Fruit fly (Drosophila melanogaster) whole organism, embryonic: Measurements from ENCODE around the gene Idua.

ENCODE experiments used
- Antp ChIP-seq: fragments of 200-800 bp; sonication (Bioruptor generic); optimal IDR thresholded peaks from 3 replicates; lab custom pipeline; 2016; ENCODE audit warnings: missing biosample characterization, missing genetic modification characterization
- CG11247 ChIP-seq: fragments of 200-800 bp; sonication (Bioruptor generic); IDR thresholded peaks from 2 replicates; pipeline ENCODE4 v1.3.6; 2022; ENCODE audit warnings: missing biosample characterization, missing genetic modification characterization
- CG11695 ChIP-seq: fragments of 200-800 bp; sonication (Bioruptor generic); IDR thresholded peaks from 3 replicates; pipeline ENCODE4 v1.3.6; 2022; ENCODE audit warnings: missing biosample characterization, missing genetic modification characterization
- CG12236 ChIP-seq: fragments of 200-800 bp; sonication (Bioruptor generic); optimal IDR thresholded peaks from 2 replicates; lab custom pipeline; 2016; ENCODE audit warnings: missing biosample characterization, missing genetic modification characterization
- CG12299 ChIP-seq: fragments of 200-800 bp; sonication (Bioruptor generic); optimal IDR thresholded peaks from 2 replicates; lab custom pipeline; 2018; ENCODE audit warnings: missing biosample characterization, mild to moderate bottlenecking, missing genetic modification characterization
- CG12391 ChIP-seq: fragments of 200-800 bp; sonication (Bioruptor generic); optimal IDR thresholded peaks from 3 replicates; lab custom pipeline; 2018; ENCODE audit warnings: missing biosample characterization, mild to moderate bottlenecking, missing genetic modification characterization, moderate library complexity
- CG13296 ChIP-seq: fragments of 200-800 bp; sonication (Bioruptor generic); optimal IDR thresholded peaks from 3 replicates; lab custom pipeline; 2018; ENCODE audit warnings: missing biosample characterization, mild to moderate bottlenecking, missing genetic modification characterization
- CG15514 ChIP-seq: fragments of 200-800 bp; sonication (Bioruptor generic); optimal IDR thresholded peaks from 3 replicates; lab custom pipeline; 2017; ENCODE audit warnings: missing biosample characterization, missing genetic modification characterization, mild to moderate bottlenecking, moderate library complexity, missing genetic modification reagents
- CG17802 ChIP-seq: fragments of 200-800 bp; sonication (Bioruptor generic); optimal IDR thresholded peaks from 2 replicates; lab custom pipeline; 2018; ENCODE audit warnings: missing biosample characterization, mild to moderate bottlenecking, missing genetic modification characterization, moderate library complexity
- CG18011 ChIP-seq: fragments of 200-800 bp; sonication (Bioruptor generic); optimal IDR thresholded peaks from 2 replicates; lab custom pipeline; 2017; ENCODE audit warnings: missing biosample characterization, missing genetic modification characterization, mild to moderate bottlenecking, moderate library complexity, missing genotype
- CG31224 ChIP-seq: fragments of 200-800 bp; sonication (Bioruptor generic); IDR thresholded peaks from 2 replicates; pipeline ENCODE4 v1.3.6; 2022; ENCODE audit warnings: missing biosample characterization, missing genetic modification characterization
- CG3407 ChIP-seq: fragments of 200-800 bp; sonication (Bioruptor generic); optimal IDR thresholded peaks from 2 replicates; lab custom pipeline; 2018; ENCODE audit warnings: missing biosample characterization, mild to moderate bottlenecking, missing genetic modification characterization
- CG3847 ChIP-seq: fragments of 200-800 bp; sonication (Bioruptor generic); IDR thresholded peaks from 2 replicates; pipeline ENCODE4 v1.3.6; 2022; ENCODE audit warnings: missing biosample characterization, missing genetic modification characterization
- CG4360 ChIP-seq: fragments of 200-800 bp; sonication (Bioruptor generic); IDR thresholded peaks from 2 replicates; pipeline ENCODE4 v1.3.6; 2022; ENCODE audit warnings: missing biosample characterization, missing genetic modification characterization
- CG6175 ChIP-seq: fragments of 200-800 bp; sonication (Bioruptor generic); IDR thresholded peaks from 3 replicates; pipeline ENCODE4 v1.3.6; 2022; ENCODE audit warnings: missing biosample characterization, missing genetic modification characterization
- CG6272 ChIP-seq: fragments of 200-800 bp; sonication (Bioruptor generic); IDR thresholded peaks from 2 replicates; pipeline ENCODE4 v1.3.6; 2022; ENCODE audit warnings: missing biosample characterization, missing genetic modification characterization
- CG6654 ChIP-seq: fragments of 200-800 bp; sonication (Bioruptor generic); optimal IDR thresholded peaks from 2 replicates; lab custom pipeline; 2017; ENCODE audit warnings: missing biosample characterization, mild to moderate bottlenecking, missing genetic modification characterization
- CG7786 ChIP-seq: fragments of 200-800 bp; sonication (Bioruptor generic); optimal IDR thresholded peaks from 2 replicates; lab custom pipeline; 2016; ENCODE audit warnings: missing biosample characterization, missing genetic modification characterization
- CG8944 ChIP-seq: fragments of 200-800 bp; sonication (Bioruptor generic); optimal IDR thresholded peaks from 3 replicates; lab custom pipeline; 2016; ENCODE audit warnings: missing biosample characterization, missing genetic modification characterization
- CoRest ChIP-seq: fragments of 200-800 bp; sonication (Bioruptor generic); optimal IDR thresholded peaks from 3 replicates; lab custom pipeline; 2018; ENCODE audit warnings: missing biosample characterization, mild to moderate bottlenecking, missing genetic modification characterization, moderate library complexity
- CrebB ChIP-seq: fragments of 200-800 bp; sonication (Bioruptor generic); optimal IDR thresholded peaks from 3 replicates; lab custom pipeline; 2018; ENCODE audit warnings: missing biosample characterization, mild to moderate bottlenecking, missing genetic modification characterization
- Dll ChIP-seq: fragments of 200-800 bp; sonication (Bioruptor generic); IDR thresholded peaks from 4 replicates; pipeline ENCODE4 v1.3.6; 2022; ENCODE audit warnings: missing biosample characterization, missing genetic modification characterization; ENCODE audit not compliant: partially characterized antibody
- Doc2 ChIP-seq: fragments of 200-800 bp; sonication (Bioruptor generic); IDR thresholded peaks from 2 replicates; pipeline ENCODE4 v1.3.6; 2022; ENCODE audit warnings: missing biosample characterization, missing genetic modification characterization
- Drgx ChIP-seq: fragments of 200-800 bp; sonication (Bioruptor generic); IDR thresholded peaks from 2 replicates; pipeline ENCODE4 v1.3.6; 2022; ENCODE audit warnings: missing biosample characterization, missing genetic modification characterization
- Gsc ChIP-seq: fragments of 200-800 bp; sonication (Bioruptor generic); IDR thresholded peaks from 2 replicates; pipeline ENCODE4 v1.3.6; 2022; ENCODE audit warnings: missing biosample characterization, missing genetic modification characterization
- H15 ChIP-seq: fragments of 200-800 bp; sonication (Bioruptor generic); IDR thresholded peaks from 3 replicates; pipeline ENCODE4 v1.3.6; 2022; ENCODE audit warnings: missing biosample characterization, missing genetic modification characterization
- Hand ChIP-seq: fragments of 200-800 bp; sonication (Bioruptor generic); optimal IDR thresholded peaks from 2 replicates; lab custom pipeline; 2017; ENCODE audit warnings: mild to moderate bottlenecking, missing biosample characterization, missing genetic modification reagents, missing genetic modification characterization
- Hmx ChIP-seq: fragments of 200-800 bp; sonication (Bioruptor generic); optimal IDR thresholded peaks from 2 replicates; lab custom pipeline; 2016; ENCODE audit warnings: missing biosample characterization, missing genetic modification characterization
- Lhr ChIP-seq: fragments of 200-800 bp; sonication (Bioruptor generic); optimal IDR thresholded peaks from 3 replicates; lab custom pipeline; 2017; ENCODE audit warnings: mild to moderate bottlenecking, missing biosample characterization, missing genetic modification reagents, missing genetic modification characterization
- Neu2 ChIP-seq: fragments of 200-800 bp; sonication (Bioruptor generic); optimal IDR thresholded peaks from 3 replicates; lab custom pipeline; 2016; ENCODE audit warnings: missing biosample characterization, missing genetic modification characterization, borderline replicate concordance
- Nf-YC ChIP-seq: fragments of 200-800 bp; optimal IDR thresholded peaks from 3 replicates; lab custom pipeline; 2019; ENCODE audit warnings: missing biosample characterization, mild to moderate bottlenecking, missing genetic modification characterization, moderate library complexity
- NfI ChIP-seq: fragments of 200-800 bp; sonication (Bioruptor generic); optimal IDR thresholded peaks from 3 replicates; lab custom pipeline; 2018; ENCODE audit warnings: missing biosample characterization, mild to moderate bottlenecking, missing genetic modification characterization, moderate library complexity
- Ravus ChIP-seq: fragments of 200-800 bp; sonication (Bioruptor generic); IDR thresholded peaks from 2 replicates; pipeline ENCODE4 v1.3.6; 2022; ENCODE audit warnings: missing biosample characterization, missing genetic modification characterization
- Six4 ChIP-seq: fragments of 200-800 bp; sonication (Bioruptor generic); optimal IDR thresholded peaks from 2 replicates; lab custom pipeline; 2016; ENCODE audit warnings: missing biosample characterization, missing genetic modification characterization
- cg ChIP-seq: fragments of 200-800 bp; sonication (Bioruptor generic); optimal IDR thresholded peaks from 3 replicates; lab custom pipeline; 2019; ENCODE audit warnings: missing biosample characterization, mild to moderate bottlenecking, missing genetic modification characterization, moderate library complexity
- chinmo ChIP-seq: fragments of 200-800 bp; sonication (Bioruptor generic); IDR thresholded peaks from 4 replicates; pipeline ENCODE4 v1.3.6; 2022; ENCODE audit warnings: missing biosample characterization, missing genetic modification characterization; ENCODE audit not compliant: partially characterized antibody
- croc ChIP-seq: fragments of 200-800 bp; sonication (Bioruptor generic); conservative IDR thresholded peaks from 3 replicates; pipeline ENCODE4 v1.3.6; 2022; ENCODE audit warnings: missing biosample characterization, missing genetic modification characterization
- dysf ChIP-seq: fragments of 200-800 bp; sonication (Bioruptor generic); IDR thresholded peaks from 3 replicates; pipeline ENCODE4 v1.3.6; 2022; ENCODE audit warnings: missing biosample characterization, missing genetic modification characterization
- ftz-f1 ChIP-seq: fragments of 200-800 bp; sonication (Bioruptor generic); optimal IDR thresholded peaks from 2 replicates; lab custom pipeline; 2016; ENCODE audit warnings: missing biosample characterization, missing genetic modification characterization
- kah ChIP-seq: fragments of 200-800 bp; sonication (Bioruptor generic); optimal IDR thresholded peaks from 2 replicates; lab custom pipeline; 2018; ENCODE audit warnings: missing biosample characterization, mild to moderate bottlenecking, missing genetic modification characterization
- oc ChIP-seq: fragments of 200-800 bp; sonication (Bioruptor generic); optimal IDR thresholded peaks from 2 replicates; lab custom pipeline; 2018; ENCODE audit warnings: missing biosample characterization, mild to moderate bottlenecking, missing genetic modification characterization, moderate library complexity
- ranshi ChIP-seq: fragments of 200-800 bp; sonication (Bioruptor generic); IDR thresholded peaks from 2 replicates; pipeline ENCODE4 v1.3.6; 2022; ENCODE audit warnings: missing biosample characterization, missing genetic modification characterization
- rib ChIP-seq: fragments of 200-800 bp; sonication (Bioruptor generic); IDR thresholded peaks from 2 replicates; pipeline ENCODE4 v1.3.6; 2022; ENCODE audit warnings: missing biosample characterization, missing genetic modification characterization
- slbo ChIP-seq: fragments of 200-800 bp; sonication (Bioruptor generic); IDR thresholded peaks from 2 replicates; pipeline ENCODE4 v1.3.6; 2022; ENCODE audit warnings: missing biosample characterization, missing genetic modification characterization
- slou ChIP-seq: fragments of 200-800 bp; sonication (Bioruptor generic); optimal IDR thresholded peaks from 3 replicates; lab custom pipeline; 2016; ENCODE audit warnings: missing biosample characterization, missing genetic modification characterization
- slp2 ChIP-seq: fragments of 200-800 bp; sonication (Bioruptor generic); optimal IDR thresholded peaks from 2 replicates; lab custom pipeline; 2016; ENCODE audit warnings: missing biosample characterization, missing genetic modification characterization
- ssp ChIP-seq: fragments of 200-800 bp; sonication (Bioruptor generic); IDR thresholded peaks from 2 replicates; pipeline ENCODE4 v1.3.6; 2022; ENCODE audit warnings: missing biosample characterization, missing genetic modification characterization
- tin ChIP-seq: fragments of 200-800 bp; sonication (Bioruptor generic); optimal IDR thresholded peaks from 3 replicates; lab custom pipeline; 2016; ENCODE audit warnings: missing biosample characterization, missing genetic modification characterization
- ttk ChIP-seq: fragments of 200-800 bp; sonication (Bioruptor generic); IDR thresholded peaks from 2 replicates; pipeline ENCODE4 v2.1.2; 2022; ENCODE audit warnings: missing biosample characterization, missing genetic modification characterization
- unc-4 ChIP-seq: fragments of 200-800 bp; sonication (Bioruptor generic); IDR thresholded peaks from 2 replicates; pipeline ENCODE4 v1.3.6; 2022; ENCODE audit warnings: missing biosample characterization, missing genetic modification characterization; ENCODE audit not compliant: partially characterized antibody
- z ChIP-seq: fragments of 200-800 bp; sonication (Bioruptor generic); IDR thresholded peaks from 3 replicates; pipeline ENCODE4 v1.3.6; 2022; ENCODE audit warnings: missing biosample characterization, missing genetic modification characterization
- zfh1 ChIP-seq: fragments of 200-800 bp; sonication (Bioruptor generic); IDR thresholded peaks from 3 replicates; pipeline ENCODE4 v1.3.6; 2022; ENCODE audit warnings: missing biosample characterization, missing genetic modification characterization

Idua gene

dm6 chr2L:11106562-11106962 is 6.3 kb downstream of the Idua start, which contains the start of gene Reps (continued):
- peak; percentile 97 for TF ChIP-seq oc (tag; lab: Kevin White, UChicago)
- TF ChIP-seq tin (GFP tag; lab: Kevin White, UChicago), result peak; percentile 99
- peak; percentile 97 for TF ChIP-seq Ravus
- no peak for TF ChIP-seq chinmo (GFP tag; lab: Robert Waterston, UW)
- TF ChIP-seq unc-4 (GFP tag; lab: Robert Waterston, UW), result peak; percentile 69
- peak; percentile 74 for TF ChIP-seq Dll (GFP tag; lab: Robert Waterston, UW)
- TF ChIP-seq CG12299 (tag; lab: Kevin White, UChicago), result peak; percentile 97
- TF ChIP-seq Doc2 (GFP tag; lab: Robert Waterston, UW), result peak; percentile 96
- peak; percentile 96 for TF ChIP-seq CrebB (tag; lab: Kevin White, UChicago)
- TF ChIP-seq slp2 (GFP tag; lab: Kevin White, UChicago), result peak; percentile 97
- peak; percentile 90 for TF ChIP-seq CG18011 (GFP tag; lab: Kevin White, UChicago)
- peak; percentile 99 for TF ChIP-seq dysf (GFP tag; lab: Robert Waterston, UW)
- peak; percentile 97 for TF ChIP-seq CG7786
- peak; percentile 99 for TF ChIP-seq slbo (GFP tag; lab: Robert Waterston, UW)
- TF ChIP-seq CG12391 (tag; lab: Kevin White, UChicago), result peak; percentile 99
- TF ChIP-seq CG6654 (GFP tag; lab: Kevin White, UChicago), result peak; percentile 93
- TF ChIP-seq zfh1 (GFP tag; lab: Robert Waterston, UW), result peak; percentile 99
- peak; percentile 88 for TF ChIP-seq Hand (GFP tag; lab: Kevin White, UChicago)
- peak; percentile 98 for TF ChIP-seq NfI (GFP tag; lab: Kevin White, UChicago)
- peak; percentile 96 for TF ChIP-seq CG3407 (GFP tag; lab: Kevin White, UChicago)
- peak; percentile 97 for TF ChIP-seq CG31224 (GFP tag; lab: Robert Waterston, UW)
- peak; percentile 99 for TF ChIP-seq H15 (GFP tag; lab: Robert Waterston, UW)
- peak; percentile 92 for TF ChIP-seq CG12236 (GFP tag; lab: Kevin White, UChicago)
- TF ChIP-seq ttk (GFP tag; lab: Robert Waterston, UW), result peak; percentile 98
- peak; percentile 83 for TF ChIP-seq z (GFP tag; lab: Robert Waterston, UW)
- peak; percentile 96 for TF ChIP-seq Lhr (GFP tag; lab: Kevin White, UChicago)
- peak; percentile 84 for TF ChIP-seq ftz-f1 (GFP tag; lab: Kevin White, UChicago)
- TF ChIP-seq CG8944 (GFP tag; lab: Kevin White, UChicago), result peak; percentile 97
- TF ChIP-seq Six4, result peak; percentile 98
- peak; percentile 94 for TF ChIP-seq kah
- peak; percentile 97 for TF ChIP-seq CG6175 (GFP tag; lab: Robert Waterston, UW)
- peak; percentile 99 for TF ChIP-seq croc (GFP tag; lab: Robert Waterston, UW)
- TF ChIP-seq slou (GFP tag; lab: Kevin White, UChicago), result peak; percentile 99
- TF ChIP-seq CG6272, result peak; percentile 99
- TF ChIP-seq cg, result no peak
- TF ChIP-seq ssp (GFP tag; lab: Robert Waterston, UW), result peak; percentile 94
- TF ChIP-seq CG13296 (GFP tag; lab: Kevin White, UChicago), result peak; percentile 97
- TF ChIP-seq CoRest (tag; lab: Kevin White, UChicago), result peak; percentile 99
- TF ChIP-seq rib, result peak; percentile 97
- peak; percentile 98 for TF ChIP-seq Drgx (GFP tag; lab: Robert Waterston, UW)
- TF ChIP-seq Hmx (GFP tag; lab: Kevin White, UChicago), result peak; percentile 96
- peak; percentile 98 for TF ChIP-seq Gsc (GFP tag; lab: Robert Waterston, UW)
- peak; percentile 99 for TF ChIP-seq CG11695
- peak; percentile 89 for TF ChIP-seq Neu2 (GFP tag; lab: Kevin White, UChicago)
- peak; percentile 99 for TF ChIP-seq CG15514 (GFP tag; lab: Kevin White, UChicago)
- peak; percentile 99 for TF ChIP-seq ranshi
- peak; percentile 99 for TF ChIP-seq CG11247 (GFP tag; lab: Robert Waterston, UW)
- peak; percentile 91 for TF ChIP-seq CG17802 (tag; lab: Kevin White, UChicago)
- TF ChIP-seq Antp (GFP tag; lab: Kevin White, UChicago), result peak; percentile 96
- TF ChIP-seq Nf-YC (tag; lab: Kevin White, UChicago), result peak; percentile 88
- TF ChIP-seq CG4360 (GFP tag; lab: Robert Waterston, UW), result peak; percentile 88
- TF ChIP-seq CG3847 (GFP tag; lab: Robert Waterston, UW), result peak; percentile 99
